Fruit fly (Drosophila melanogaster) whole organism, embryonic: Measurements from ENCODE around the gene Or19a.

ENCODE experiments used
- ATbp ChIP-seq: fragments of 200-800 bp; sonication (Bioruptor generic); optimal IDR thresholded peaks from 2 replicates; lab custom pipeline; 2017; ENCODE audit warnings: missing biosample characterization, mild to moderate bottlenecking, missing genetic modification characterization, missing genetic modification reagents
- Antp ChIP-seq: fragments of 200-800 bp; sonication (Bioruptor generic); optimal IDR thresholded peaks from 3 replicates; lab custom pipeline; 2016; ENCODE audit warnings: missing biosample characterization, missing genetic modification characterization
- CG11093 ChIP-seq: fragments of 200-800 bp; sonication (Bioruptor generic); IDR thresholded peaks from 3 replicates; pipeline ENCODE4 v1.3.6; 2022; ENCODE audit warnings: missing biosample characterization, missing genetic modification characterization
- CG12071 ChIP-seq: fragments of 200-800 bp; sonication (Bioruptor generic); optimal IDR thresholded peaks from 3 replicates; lab custom pipeline; 2018; ENCODE audit warnings: missing biosample characterization, mild to moderate bottlenecking, missing genetic modification characterization
- CG12155 ChIP-seq: fragments of 200-800 bp; sonication (Bioruptor generic); optimal IDR thresholded peaks from 3 replicates; lab custom pipeline; 2016; ENCODE audit warnings: missing biosample characterization, missing genetic modification characterization
- CG13624 ChIP-seq: fragments of 200-800 bp; sonication (Bioruptor generic); optimal IDR thresholded peaks from 2 replicates; lab custom pipeline; 2016; ENCODE audit warnings: missing biosample characterization, missing genetic modification characterization
- CG13775 ChIP-seq: fragments of 200-800 bp; sonication (Bioruptor generic); optimal IDR thresholded peaks from 3 replicates; lab custom pipeline; 2017; ENCODE audit warnings: missing biosample characterization, mild to moderate bottlenecking, missing genetic modification characterization
- CG14014 ChIP-seq: fragments of 200-800 bp; sonication (Bioruptor generic); IDR thresholded peaks from 2 replicates; pipeline ENCODE4 v1.3.6; 2022; ENCODE audit warnings: missing biosample characterization, missing genetic modification characterization
- CG16815 ChIP-seq: fragments of 200-800 bp; sonication (Bioruptor generic); optimal IDR thresholded peaks from 3 replicates; lab custom pipeline; 2017; ENCODE audit warnings: missing biosample characterization, mild to moderate bottlenecking, missing genetic modification characterization
- CG17802 ChIP-seq: fragments of 200-800 bp; sonication (Bioruptor generic); optimal IDR thresholded peaks from 2 replicates; lab custom pipeline; 2018; ENCODE audit warnings: missing biosample characterization, mild to moderate bottlenecking, missing genetic modification characterization, moderate library complexity
- CG30020 ChIP-seq: fragments of 200-800 bp; optimal IDR thresholded peaks from 2 replicates; lab custom pipeline; 2019; ENCODE audit warnings: missing biosample characterization, mild to moderate bottlenecking, missing genetic modification characterization, moderate library complexity
- CG30431 ChIP-seq: fragments of 200-800 bp; sonication (Bioruptor generic); optimal IDR thresholded peaks from 2 replicates; lab custom pipeline; 2017; ENCODE audit warnings: missing biosample characterization, missing genetic modification characterization
- CG3163 ChIP-seq: fragments of 200-800 bp; sonication (Bioruptor generic); optimal IDR thresholded peaks from 3 replicates; lab custom pipeline; 2016; ENCODE audit warnings: missing biosample characterization, missing genetic modification characterization
- CG3407 ChIP-seq: fragments of 200-800 bp; sonication (Bioruptor generic); optimal IDR thresholded peaks from 2 replicates; lab custom pipeline; 2018; ENCODE audit warnings: missing biosample characterization, mild to moderate bottlenecking, missing genetic modification characterization
- CG34376 ChIP-seq: fragments of 200-800 bp; sonication (Bioruptor generic); optimal IDR thresholded peaks from 2 replicates; lab custom pipeline; 2018; ENCODE audit warnings: missing biosample characterization, mild to moderate bottlenecking, missing genetic modification characterization
- CG4404 ChIP-seq: fragments of 200-800 bp; sonication (Bioruptor generic); IDR thresholded peaks from 2 replicates; pipeline ENCODE4 v1.3.6; 2022; ENCODE audit warnings: missing biosample characterization, missing genetic modification characterization
- CG4424 ChIP-seq: fragments of 200-800 bp; sonication (Bioruptor generic); optimal IDR thresholded peaks from 3 replicates; lab custom pipeline; 2016; ENCODE audit warnings: missing biosample characterization, missing genetic modification characterization
- CG4707 ChIP-seq: fragments of 200-800 bp; sonication (Bioruptor generic); optimal IDR thresholded peaks from 2 replicates; lab custom pipeline; 2018; ENCODE audit warnings: missing biosample characterization, mild to moderate bottlenecking, missing genetic modification characterization, moderate library complexity
- CG6689 ChIP-seq: fragments of 200-800 bp; sonication (Bioruptor generic); IDR thresholded peaks from 2 replicates; pipeline ENCODE4 v1.3.6; 2022; ENCODE audit warnings: missing biosample characterization, missing genetic modification characterization
- CG7372 ChIP-seq: fragments of 200-800 bp; sonication (Bioruptor generic); IDR thresholded peaks from 2 replicates; pipeline ENCODE4 v1.3.6; 2022; ENCODE audit warnings: missing biosample characterization, missing genetic modification characterization
- CG7963 ChIP-seq: fragments of 200-800 bp; sonication (Bioruptor generic); IDR thresholded peaks from 3 replicates; pipeline ENCODE4 v1.3.6; 2022; ENCODE audit warnings: missing biosample characterization, missing genetic modification characterization; ENCODE audit not compliant: partially characterized antibody
- Chrac-16 ChIP-seq: fragments of 200-800 bp; sonication (Bioruptor generic); optimal IDR thresholded peaks from 3 replicates; lab custom pipeline; 2016; ENCODE audit warnings: missing biosample characterization, missing genetic modification characterization
- Hmx ChIP-seq: fragments of 200-800 bp; sonication (Bioruptor generic); optimal IDR thresholded peaks from 2 replicates; lab custom pipeline; 2016; ENCODE audit warnings: missing biosample characterization, missing genetic modification characterization
- Hr78 ChIP-seq, 2 experiments: fragments of 200-800 bp in 1 of 2; fragments of >200 bp in 1 of 2; sonication (Bioruptor generic) in 1 of 2; optimal IDR thresholded peaks; 2 replicates each; lab custom pipeline; 2017 to 2019; ENCODE audit warnings: missing biosample characterization in 2 of 2, missing genetic modification characterization in 2 of 2, mild to moderate bottlenecking in 1 of 2, moderate library complexity in 1 of 2
- Hsf ChIP-seq: fragments of 200-800 bp; sonication (Bioruptor generic); optimal IDR thresholded peaks from 3 replicates; lab custom pipeline; 2016; ENCODE audit warnings: missing biosample characterization, missing genetic modification characterization
- MESR4 ChIP-seq: fragments of 200-800 bp; sonication (Bioruptor generic); optimal IDR thresholded peaks from 2 replicates; lab custom pipeline; 2018; ENCODE audit warnings: missing biosample characterization, mild to moderate bottlenecking, missing genetic modification characterization, moderate library complexity
- Meics ChIP-seq: fragments of 200-800 bp; sonication (Bioruptor generic); optimal IDR thresholded peaks from 2 replicates; lab custom pipeline; 2017; ENCODE audit warnings: missing biosample characterization, mild to moderate bottlenecking, missing genetic modification characterization
- NFAT ChIP-seq: fragments of 200-800 bp; sonication (Bioruptor generic); IDR thresholded peaks from 2 replicates; pipeline ENCODE4 v1.3.6; 2022; ENCODE audit warnings: missing biosample characterization, missing genetic modification characterization
- Rfx ChIP-seq: fragments of 200-800 bp; sonication (Bioruptor generic); IDR thresholded peaks from 2 replicates; pipeline ENCODE4 v1.3.6; 2022; ENCODE audit warnings: missing biosample characterization, missing genetic modification characterization
- Side ChIP-seq: fragments of 200-800 bp; sonication (Bioruptor generic); optimal IDR thresholded peaks from 2 replicates; lab custom pipeline; 2016; ENCODE audit warnings: missing biosample characterization, missing genetic modification characterization
- Taf1 ChIP-seq: fragments of 200-800 bp; sonication (Bioruptor generic); IDR thresholded peaks from 2 replicates; pipeline ENCODE4 v1.3.6; 2022; ENCODE audit warnings: missing biosample characterization, missing genetic modification characterization
- aop ChIP-seq: fragments of 200-800 bp; sonication (Bioruptor generic); IDR thresholded peaks from 2 replicates; pipeline ENCODE4 v1.3.6; 2022; ENCODE audit warnings: missing biosample characterization, missing genetic modification characterization
- bbx ChIP-seq: fragments of 200-800 bp; sonication (Bioruptor generic); IDR thresholded peaks from 2 replicates; pipeline ENCODE4 v1.3.6; 2022; ENCODE audit warnings: missing biosample characterization, missing genetic modification characterization; ENCODE audit not compliant: partially characterized antibody
- br ChIP-seq: fragments of >200 bp; optimal IDR thresholded peaks from 2 replicates; lab custom pipeline; 2017
- cato ChIP-seq: fragments of 200-800 bp; sonication (Bioruptor generic); optimal IDR thresholded peaks from 2 replicates; lab custom pipeline; 2016; ENCODE audit warnings: missing biosample characterization, missing genetic modification characterization, borderline replicate concordance
- chif ChIP-seq, 2 experiments: fragments of 200-800 bp; sonication (Bioruptor generic); optimal IDR thresholded peaks; 3 replicates each; lab custom pipeline; 2016; ENCODE audit warnings: missing biosample characterization in 2 of 2, missing genetic modification characterization in 2 of 2
- en ChIP-seq: fragments of 200-800 bp; sonication (Bioruptor generic); optimal IDR thresholded peaks from 2 replicates; lab custom pipeline; 2016; ENCODE audit warnings: missing biosample characterization, missing genetic modification characterization
- fru ChIP-seq: fragments of >200 bp; optimal IDR thresholded peaks from 2 replicates; lab custom pipeline; 2017
- gsb-n ChIP-seq: fragments of 200-800 bp; sonication (Bioruptor generic); optimal IDR thresholded peaks from 3 replicates; lab custom pipeline; 2018; ENCODE audit warnings: missing biosample characterization, mild to moderate bottlenecking, missing genetic modification characterization
- lov ChIP-seq, 2 experiments: fragments of 200-800 bp in 1 of 2; fragments of >200 bp in 1 of 2; sonication (Bioruptor generic) in 1 of 2; IDR thresholded peaks in 1 of 2; optimal IDR thresholded peaks in 1 of 2; 2 replicates in 1 of 2; 3 replicates in 1 of 2; pipeline versions ENCODE4 v1.3.6 to Lab custom; 2017 to 2022; ENCODE audit warnings: missing biosample characterization in 1 of 2, missing genetic modification characterization in 1 of 2
- mld ChIP-seq: fragments of 200-800 bp; sonication (Bioruptor generic); IDR thresholded peaks from 3 replicates; pipeline ENCODE4 v1.3.6; 2022; ENCODE audit warnings: missing biosample characterization, missing genetic modification characterization; ENCODE audit not compliant: partially characterized antibody
- org-1 ChIP-seq: fragments of 200-800 bp; sonication (Bioruptor generic); optimal IDR thresholded peaks from 2 replicates; lab custom pipeline; 2017; ENCODE audit warnings: missing biosample characterization, missing genetic modification characterization
- pb ChIP-seq: fragments of 200-800 bp; sonication (Bioruptor generic); optimal IDR thresholded peaks from 3 replicates; lab custom pipeline; 2016; ENCODE audit warnings: missing biosample characterization, missing genetic modification characterization
- pho ChIP-seq: fragments of 200-800 bp; sonication (Bioruptor generic); optimal IDR thresholded peaks from 2 replicates; lab custom pipeline; 2016; ENCODE audit warnings: missing biosample characterization, missing genetic modification characterization
- psq ChIP-seq: fragments of 200-800 bp; sonication (Bioruptor generic); optimal IDR thresholded peaks from 2 replicates; lab custom pipeline; 2017; ENCODE audit warnings: missing biosample characterization, missing genetic modification characterization
- ro ChIP-seq: fragments of 200-800 bp; sonication (Bioruptor generic); IDR thresholded peaks from 2 replicates; pipeline ENCODE4 v1.3.6; 2022; ENCODE audit warnings: missing biosample characterization, missing genetic modification characterization
- run ChIP-seq: fragments of 200-800 bp; sonication (Bioruptor generic); optimal IDR thresholded peaks from 3 replicates; lab custom pipeline; 2018; ENCODE audit warnings: missing biosample characterization, mild to moderate bottlenecking, missing genetic modification characterization
- scrt ChIP-seq: fragments of 200-800 bp; sonication (Bioruptor generic); optimal IDR thresholded peaks from 2 replicates; lab custom pipeline; 2018; ENCODE audit warnings: missing biosample characterization, mild to moderate bottlenecking, missing genetic modification characterization, moderate library complexity
- sd ChIP-seq: fragments of 200-800 bp; sonication (Bioruptor generic); optimal IDR thresholded peaks from 3 replicates; lab custom pipeline; 2018; ENCODE audit warnings: missing biosample characterization, mild to moderate bottlenecking, missing genetic modification characterization, moderate library complexity
- ssp ChIP-seq: fragments of 200-800 bp; sonication (Bioruptor generic); IDR thresholded peaks from 2 replicates; pipeline ENCODE4 v1.3.6; 2022; ENCODE audit warnings: missing biosample characterization, missing genetic modification characterization
- vvl ChIP-seq: fragments of 200-800 bp; sonication (Bioruptor generic); IDR thresholded peaks from 2 replicates; pipeline ENCODE4 v1.3.6; 2022; ENCODE audit warnings: missing biosample characterization, missing genetic modification characterization

Gene Or19a

DNA sequence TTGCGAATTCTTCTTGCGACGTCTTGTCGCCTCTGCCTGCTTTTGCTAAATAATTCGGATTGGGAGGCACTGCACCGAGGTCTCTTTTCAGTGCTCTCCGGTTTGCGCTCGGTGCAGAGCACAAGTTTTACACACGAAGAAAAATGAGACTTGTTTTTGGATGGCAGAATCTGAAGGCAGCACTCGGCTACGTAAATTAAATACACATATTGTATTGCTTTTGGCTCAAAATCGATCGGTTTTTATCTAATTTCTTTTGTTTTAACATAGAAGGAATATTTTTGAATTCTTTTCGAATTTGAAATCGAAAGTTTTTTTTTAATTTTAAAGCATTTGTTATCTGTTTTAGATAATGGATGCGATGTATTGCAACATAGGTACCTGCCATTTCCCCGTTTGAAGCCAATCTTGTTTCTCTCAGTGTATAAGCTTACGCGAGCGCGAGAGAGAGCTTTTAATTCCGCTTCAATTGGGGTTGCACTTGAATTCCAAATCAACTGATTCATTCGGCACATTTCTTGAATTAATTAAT is 30.5 kb upstream of the Or19a start, which contains the start of gene AnxB10 (continued):
- no peak for TF ChIP-seq CG4707 (GFP tag; lab: Kevin White, UChicago)
- peak; percentile 21 for TF ChIP-seq Side
- TF ChIP-seq scrt (GFP tag; lab: Kevin White, UChicago) = peak; percentile 41
- 0 out of 2 replicates have a peak, but pooled peaks have one; percentile 28 for TF ChIP-seq CG4404 (GFP tag; lab: Robert Waterston, UW)
- no peak for TF ChIP-seq ro (GFP tag; lab: Robert Waterston, UW)
- TF ChIP-seq CG4424 = peak; percentile 64
- TF ChIP-seq ssp (GFP tag; lab: Robert Waterston, UW) = peak; percentile 53
- peak; percentile 50 for TF ChIP-seq CG13775 (GFP tag; lab: Kevin White, UChicago)
- peak; percentile 14 for TF ChIP-seq gsb-n (tag; lab: Kevin White, UChicago)
- no peak for TF ChIP-seq CG34376 (GFP tag; lab: Kevin White, UChicago)
- peak; percentile 16 for TF ChIP-seq cato (GFP tag; lab: Kevin White, UChicago)
- TF ChIP-seq CG17802 (tag; lab: Kevin White, UChicago) = no peak
- TF ChIP-seq CG7372 (GFP tag; lab: Robert Waterston, UW) = no peak
- no peak for TF ChIP-seq CG30020
- no peak for TF ChIP-seq NFAT (GFP tag; lab: Robert Waterston, UW)
- TF ChIP-seq MESR4 (GFP tag; lab: Kevin White, UChicago) = no peak
- TF ChIP-seq CG3407 = no peak
- peak; percentile 14 for TF ChIP-seq ATbp (GFP tag; lab: Kevin White, UChicago)
- peak; percentile 58 for TF ChIP-seq vvl (GFP tag; lab: Robert Waterston, UW)
- no peak for TF ChIP-seq Hmx (GFP tag; lab: Kevin White, UChicago)
- peak; percentile 33 for TF ChIP-seq en (GFP tag; lab: Kevin White, UChicago)
- TF ChIP-seq fru (lab: Kevin White, UChicago) = no peak
- peak; percentile 62 for TF ChIP-seq Hsf (GFP tag; lab: Kevin White, UChicago)
- peak; percentile 17 for TF ChIP-seq org-1 (GFP tag; lab: Kevin White, UChicago)
- no peak for TF ChIP-seq lov (optimal IDR thresholded peaks at IDR 0.05; lab: Kevin White, UChicago)
- TF ChIP-seq lov (GFP tag; IDR thresholded peaks at IDR 0.05; lab: Robert Waterston, UW) = no peak
- no peak for TF ChIP-seq psq (GFP tag; lab: Kevin White, UChicago)
- TF ChIP-seq CG12071 (GFP tag; lab: Kevin White, UChicago) = peak; percentile 44
- TF ChIP-seq CG13624 (GFP tag; lab: Kevin White, UChicago) = peak; percentile 26
- no peak for TF ChIP-seq CG7963 (GFP tag; lab: Robert Waterston, UW)
- no peak for TF ChIP-seq CG30431
- TF ChIP-seq pb = peak; percentile 33
- TF ChIP-seq CG14014 (GFP tag; lab: Robert Waterston, UW) = 0 out of 2 replicates have a peak, but pooled peaks have one; percentile 25
- TF ChIP-seq chif (GFP tag; optimal IDR thresholded peaks at IDR 0.05; lab: Kevin White, UChicago) = peak; percentile 44 to 57
- TF ChIP-seq br (lab: Kevin White, UChicago) = no peak
- peak; percentile 17 for TF ChIP-seq Chrac-16
- TF ChIP-seq CG6689 (GFP tag; lab: Robert Waterston, UW) = peak; percentile 75
- TF ChIP-seq mld (GFP tag; lab: Robert Waterston, UW) = no peak
- no peak for TF ChIP-seq run
- TF ChIP-seq aop (GFP tag; lab: Robert Waterston, UW) = no peak
- TF ChIP-seq CG12155 = peak; percentile 43
- TF ChIP-seq Rfx (GFP tag; lab: Robert Waterston, UW) = peak; percentile 56
- no peak for TF ChIP-seq Taf1
- TF ChIP-seq Antp (GFP tag; lab: Kevin White, UChicago) = no peak
- TF ChIP-seq bbx = no peak
- TF ChIP-seq CG3163 (GFP tag; lab: Kevin White, UChicago) = peak; percentile 3
- TF ChIP-seq pho (GFP tag; lab: Kevin White, UChicago) = no peak
- no peak for TF ChIP-seq Hr78 (GFP tag; optimal IDR thresholded peaks at IDR 0.05; lab: Kevin White, UChicago)
- no peak for TF ChIP-seq CG16815
- peak; percentile 68; the same call in 1 of the 3 replicates for TF ChIP-seq CG11093 (GFP tag; lab: Robert Waterston, UW)
- peak; percentile 77 for TF ChIP-seq Meics (GFP tag; lab: Kevin White, UChicago)
- TF ChIP-seq sd (tag; lab: Kevin White, UChicago) = no peak
